Fruit fly (Drosophila melanogaster) Kc167 (cell line): ENCODE data around the gene Snx3.

Source experiments
- Sin3A ChIP-seq: fragments of >200 bp; optimal IDR thresholded peaks from 2 replicates; lab custom pipeline; 2018; ENCODE audit warnings: missing external identifiers
- insv ChIP-seq: fragments of >200 bp; optimal IDR thresholded peaks from 3 replicates; lab custom pipeline; 2018; ENCODE audit warnings: missing external identifiers
- psq ChIP-seq: fragments of >200 bp; optimal IDR thresholded peaks from 2 replicates; lab custom pipeline; 2017; ENCODE audit warnings: missing external identifiers

DNA sequence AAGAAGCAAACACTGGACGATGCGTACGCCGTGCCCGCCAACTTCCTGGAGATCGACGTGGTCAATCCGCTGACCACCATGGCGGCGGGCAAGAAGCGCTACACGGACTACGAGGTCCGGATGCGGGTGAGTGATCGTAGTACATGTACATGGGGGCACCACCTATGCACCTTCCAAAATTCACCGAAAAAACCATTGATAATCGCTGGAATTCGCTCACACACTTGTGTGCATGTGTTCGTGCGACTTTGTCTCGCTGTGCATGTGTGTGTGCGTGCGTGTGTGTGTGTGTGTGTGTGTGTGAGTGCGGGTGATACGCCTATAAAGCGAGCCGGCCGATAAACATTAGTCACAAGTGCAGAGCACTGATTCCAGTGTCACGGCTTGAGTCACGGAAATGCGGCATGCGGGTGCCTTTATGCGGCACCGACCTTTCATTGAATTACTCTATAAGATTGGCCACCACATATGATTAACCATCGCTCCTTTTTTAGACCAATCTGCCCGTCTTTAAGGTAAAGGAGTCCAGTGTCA is 631 bp downstream of the Snx3 start:
- no peak for TF ChIP-seq Sin3A (lab: Kevin White, UChicago)
- TF ChIP-seq psq: no peak
- TF ChIP-seq insv (lab: Kevin White, UChicago): no peak
